Fruit fly (Drosophila melanogaster) whole organism, pupa: ENCODE data around the gene Datp.

Source experiments
- CG10348 ChIP-seq: fragments of 200-800 bp; sonication (Bioruptor generic); IDR thresholded peaks from 2 replicates; pipeline ENCODE4 v1.3.6; 2022; ENCODE audit warnings: missing biosample characterization, missing genetic modification characterization
- CG12605 ChIP-seq: fragments of 200-800 bp; sonication (Bioruptor generic); IDR thresholded peaks from 2 replicates; pipeline ENCODE4 v1.3.6; 2022; ENCODE audit warnings: missing biosample characterization, missing genetic modification characterization
- CG13204 ChIP-seq: fragments of 200-800 bp; sonication (Bioruptor generic); optimal IDR thresholded peaks from 2 replicates; lab custom pipeline; 2018; ENCODE audit warnings: missing biosample characterization, mild to moderate bottlenecking, missing genetic modification characterization, moderate library complexity
- CG14655 ChIP-seq: fragments of 200-800 bp; sonication (Bioruptor generic); optimal IDR thresholded peaks from 3 replicates; lab custom pipeline; 2017; ENCODE audit warnings: mild to moderate bottlenecking, missing biosample characterization, missing genetic modification reagents, missing genetic modification characterization
- CG15710 ChIP-seq: fragments of 200-800 bp; sonication (Bioruptor generic); optimal IDR thresholded peaks from 2 replicates; lab custom pipeline; 2018; ENCODE audit warnings: missing biosample characterization, mild to moderate bottlenecking, missing genetic modification characterization, moderate library complexity
- CG17806 ChIP-seq: fragments of 200-800 bp; sonication (Bioruptor generic); optimal IDR thresholded peaks from 2 replicates; lab custom pipeline; 2018; ENCODE audit warnings: missing biosample characterization, mild to moderate bottlenecking, missing genetic modification characterization, moderate library complexity
- CG32121 ChIP-seq: fragments of 200-800 bp; sonication (Bioruptor generic); IDR thresholded peaks from 2 replicates; pipeline ENCODE4 v1.3.6; 2022; ENCODE audit warnings: missing biosample characterization, missing genetic modification characterization
- CG34367 ChIP-seq: fragments of 200-800 bp; sonication (Bioruptor generic); optimal IDR thresholded peaks from 2 replicates; lab custom pipeline; 2018; ENCODE audit warnings: missing biosample characterization, mild to moderate bottlenecking, missing genetic modification characterization
- CG4496 ChIP-seq: fragments of 200-800 bp; sonication (Bioruptor generic); IDR thresholded peaks from 3 replicates; pipeline ENCODE4 v1.3.6; 2022; ENCODE audit warnings: missing biosample characterization, missing genetic modification characterization
- CG8159 ChIP-seq: fragments of 200-800 bp; sonication (Bioruptor generic); optimal IDR thresholded peaks from 3 replicates; lab custom pipeline; 2018; ENCODE audit warnings: missing biosample characterization, mild to moderate bottlenecking, missing genetic modification characterization, moderate library complexity
- CG8301 ChIP-seq: fragments of 200-800 bp; sonication (Bioruptor generic); optimal IDR thresholded peaks from 2 replicates; lab custom pipeline; 2018; ENCODE audit warnings: missing biosample characterization, mild to moderate bottlenecking, missing genetic modification characterization
- CG9948 ChIP-seq: fragments of 200-800 bp; sonication (Bioruptor generic); optimal IDR thresholded peaks from 2 replicates; lab custom pipeline; 2018; ENCODE audit warnings: missing biosample characterization, mild to moderate bottlenecking, missing genetic modification characterization, moderate library complexity
- D1 ChIP-seq: fragments of 200-800 bp; sonication (Bioruptor generic); optimal IDR thresholded peaks from 2 replicates; lab custom pipeline; 2018; ENCODE audit warnings: missing biosample characterization, mild to moderate bottlenecking, missing genetic modification characterization, moderate library complexity
- EcR ChIP-seq: fragments of 200-800 bp; sonication (Bioruptor generic); optimal IDR thresholded peaks from 3 replicates; lab custom pipeline; 2019; ENCODE audit warnings: missing biosample characterization, missing genetic modification characterization, mild to moderate bottlenecking, moderate library complexity, missing genetic modification reagents
- Ets98B ChIP-seq: fragments of 200-800 bp; sonication (Bioruptor generic); IDR thresholded peaks from 2 replicates; pipeline ENCODE4 v1.3.6; 2022; ENCODE audit warnings: missing biosample characterization, missing genetic modification characterization
- Pif1A ChIP-seq: fragments of 200-800 bp; sonication (Bioruptor generic); optimal IDR thresholded peaks from 3 replicates; lab custom pipeline; 2016; ENCODE audit warnings: missing biosample characterization, missing genetic modification characterization
- Pif1B ChIP-seq: fragments of 200-800 bp; sonication (Bioruptor generic); optimal IDR thresholded peaks from 3 replicates; lab custom pipeline; 2016; ENCODE audit warnings: missing biosample characterization, missing genetic modification characterization
- Snoo ChIP-seq: fragments of 200-800 bp; sonication (Bioruptor generic); optimal IDR thresholded peaks from 3 replicates; lab custom pipeline; 2017; ENCODE audit warnings: missing biosample characterization, mild to moderate bottlenecking, missing genetic modification characterization, inconsistent platforms
- fd96Ca ChIP-seq: fragments of 200-800 bp; sonication (Bioruptor generic); IDR thresholded peaks from 3 replicates; pipeline ENCODE4 v1.3.6; 2022; ENCODE audit warnings: missing biosample characterization, missing genetic modification characterization
- gl ChIP-seq: fragments of 200-800 bp; sonication (Bioruptor generic); optimal IDR thresholded peaks from 2 replicates; lab custom pipeline; 2018; ENCODE audit warnings: missing biosample characterization, mild to moderate bottlenecking, missing genetic modification characterization
- rn ChIP-seq: fragments of 200-800 bp; sonication (Bioruptor generic); IDR thresholded peaks from 2 replicates; pipeline ENCODE4 v1.3.6; 2022; ENCODE audit warnings: missing biosample characterization, missing genetic modification characterization

Datp gene

DNA sequence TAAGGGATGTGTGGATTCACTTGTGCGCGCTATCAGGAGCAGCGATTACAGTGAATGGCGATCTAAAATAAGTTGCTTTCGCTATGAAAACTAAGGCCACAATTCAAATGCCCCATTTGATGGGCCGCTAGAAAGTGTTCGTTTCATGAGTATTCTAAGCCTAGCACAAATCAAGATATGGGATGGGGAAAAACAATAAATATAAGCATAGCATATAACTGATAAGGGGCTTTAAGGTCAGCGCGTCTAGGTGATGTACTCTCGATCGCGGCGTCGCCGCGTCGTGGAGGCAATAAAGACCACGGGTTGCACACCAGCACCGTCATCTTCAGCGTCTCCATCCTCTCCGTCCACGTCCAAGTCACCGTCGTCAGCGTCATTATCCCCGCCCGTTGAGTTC, 22.2 kb upstream of the Datp start:
- TF ChIP-seq CG12605 (no peak), CG4496 (no peak), EcR (GFP tag; lab: Kevin White, UChicago) (peak; percentile 47)

DNA sequence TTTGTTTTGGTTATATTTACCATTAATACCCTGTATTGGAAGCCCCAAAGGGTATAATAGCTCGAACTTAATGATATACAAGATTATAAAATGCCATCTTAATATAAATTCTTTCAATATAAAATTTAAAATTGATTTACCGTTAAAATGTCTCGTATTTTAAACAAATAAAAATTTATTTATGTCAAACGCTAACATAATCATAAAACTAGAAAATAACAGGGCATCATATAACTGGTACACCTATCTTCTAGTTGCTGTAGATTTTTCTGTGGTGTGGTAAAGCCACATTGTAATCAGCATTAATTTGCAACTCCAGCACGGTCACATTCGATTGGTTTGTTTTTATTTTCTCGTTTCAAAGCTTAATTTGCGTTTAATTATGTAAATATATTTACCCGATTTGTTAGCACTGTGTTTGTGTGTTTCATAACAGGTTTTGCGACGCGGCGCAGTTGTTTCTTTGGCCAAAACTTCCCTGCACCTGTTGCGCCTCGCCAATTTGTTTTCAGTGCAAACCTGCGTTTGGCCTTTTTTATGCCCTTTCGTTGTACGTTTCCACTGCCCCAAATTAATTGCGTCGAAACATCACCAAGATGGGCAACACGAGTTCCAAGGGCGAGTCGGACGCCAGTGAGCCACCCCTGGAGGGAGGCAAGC, 18.5 kb upstream of the Datp start, which contains the start of the genes CG4658 and CG5846:
Gene CG4658 (plus strand): TSS at position 140 of the 660 bp plus-strand sequence.
Gene CG5846 (minus strand): TSS at position 245 of the 660 bp plus-strand sequence.
- TF ChIP-seq CG15710 (tag; lab: Kevin White, UChicago) (peak; percentile 90), CG32121 (GFP tag; lab: Robert Waterston, UW) (peak; percentile 94), rn (GFP tag; lab: Robert Waterston, UW) (peak; percentile 91), CG9948 (tag; lab: Kevin White, UChicago) (peak; percentile 94), EcR (GFP tag; lab: Kevin White, UChicago) (peak; percentile 32), CG8301 (tag; lab: Kevin White, UChicago) (peak; percentile 90), CG17806 (tag; lab: Kevin White, UChicago) (peak; percentile 95), Snoo (tag; lab: Kevin White, UChicago) (peak; percentile 87), CG8159 (tag; lab: Kevin White, UChicago) (peak; percentile 95), CG34367 (tag; lab: Kevin White, UChicago) (peak; percentile 89), gl (peak; percentile 63), CG14655 (GFP tag; lab: Kevin White, UChicago) (no peak), fd96Ca (no peak), Pif1B (GFP tag; lab: Kevin White, UChicago) (no peak), Pif1A (GFP tag; lab: Kevin White, UChicago) (no peak), CG13204 (GFP tag; lab: Kevin White, UChicago) (no peak), Ets98B (peak; percentile 89), CG12605 (peak; percentile 91), CG10348 (0 out of 2 replicates have a peak, but pooled peaks have one; percentile 35), D1 (tag; lab: Kevin White, UChicago) (no peak), CG4496 (peak; percentile 94)

DNA sequence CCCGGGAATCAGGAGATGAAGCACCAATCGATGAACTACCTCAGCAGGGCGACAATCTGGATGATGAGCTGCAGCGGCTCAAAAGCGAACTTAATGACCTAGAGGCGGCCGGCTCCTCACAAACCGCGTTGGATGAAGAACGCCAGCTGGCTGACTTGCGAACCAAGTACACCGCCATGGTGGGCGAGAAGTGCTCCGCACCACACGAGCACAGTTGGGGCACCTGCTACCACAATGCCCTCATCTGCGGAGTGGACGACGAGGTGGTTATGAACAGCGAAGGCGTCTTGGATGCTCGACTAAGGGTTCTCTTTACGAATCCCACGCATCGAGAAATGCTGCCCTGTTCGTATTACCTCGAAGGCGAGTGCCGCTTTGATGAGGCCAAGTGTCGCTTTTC, 16.1 kb upstream of the Datp start:
- no peak for TF ChIP-seq CG13204 (GFP tag; lab: Kevin White, UChicago)
- no peak for TF ChIP-seq CG15710 (tag; lab: Kevin White, UChicago)
- no peak for TF ChIP-seq CG4496
- no peak for TF ChIP-seq CG34367 (tag; lab: Kevin White, UChicago)
- no peak for TF ChIP-seq CG17806 (tag; lab: Kevin White, UChicago)
- no peak for TF ChIP-seq fd96Ca
- TF ChIP-seq Pif1B (GFP tag; lab: Kevin White, UChicago), result no peak
- no peak for TF ChIP-seq CG9948 (tag; lab: Kevin White, UChicago)
- TF ChIP-seq EcR (GFP tag; lab: Kevin White, UChicago), result no peak
- TF ChIP-seq CG14655 (GFP tag; lab: Kevin White, UChicago), result no peak
- TF ChIP-seq CG12605, result no peak

DNA sequence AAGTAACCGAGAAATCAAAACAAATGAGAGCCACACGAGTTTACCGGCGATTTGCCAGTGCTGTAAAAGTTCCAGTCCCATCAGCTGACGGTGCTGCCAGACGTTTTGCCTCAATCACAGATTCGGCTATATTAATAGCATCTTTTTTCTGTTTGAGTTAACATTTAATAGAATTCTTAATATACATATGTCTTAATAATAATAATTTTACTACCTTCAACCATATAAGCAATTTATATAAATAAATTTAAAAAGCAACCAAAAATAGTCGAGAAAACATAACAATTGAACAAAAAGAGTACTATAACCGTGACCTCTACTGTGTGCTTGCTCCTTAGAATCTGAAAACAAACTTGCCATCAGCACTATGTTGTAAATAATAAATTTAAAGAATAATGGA, 15.5 kb upstream of the Datp start, which contains the start of the genes CG13126 and CG4709:
Gene CG13126 (minus strand): TSS at position 63 of the 400 bp plus-strand sequence.
Gene CG4709 (plus strand): TSS at position 207 of the 400 bp plus-strand sequence.
- TF ChIP-seq CG9948 (tag; lab: Kevin White, UChicago) (peak; percentile 93), EcR (GFP tag; lab: Kevin White, UChicago) (peak; percentile 19), CG10348 (no peak), CG17806 (tag; lab: Kevin White, UChicago) (peak; percentile 96), Ets98B (peak; percentile 90), CG32121 (GFP tag; lab: Robert Waterston, UW) (peak; percentile 89), Snoo (tag; lab: Kevin White, UChicago) (peak; percentile 86), CG14655 (GFP tag; lab: Kevin White, UChicago) (peak; percentile 94), CG13204 (GFP tag; lab: Kevin White, UChicago) (peak; percentile 56), fd96Ca (peak; percentile 71), CG15710 (tag; lab: Kevin White, UChicago) (peak; percentile 89), CG34367 (tag; lab: Kevin White, UChicago) (peak; percentile 74), CG8301 (tag; lab: Kevin White, UChicago) (peak; percentile 92), rn (GFP tag; lab: Robert Waterston, UW) (peak; percentile 59; the same call in 1 of the 2 replicates), CG12605 (peak; percentile 95), CG8159 (tag; lab: Kevin White, UChicago) (peak; percentile 97), D1 (tag; lab: Kevin White, UChicago) (no peak), Pif1A (GFP tag; lab: Kevin White, UChicago) (peak; percentile 81), CG4496 (peak; percentile 87), Pif1B (GFP tag; lab: Kevin White, UChicago) (peak; percentile 89), gl (peak; percentile 80)

DNA sequence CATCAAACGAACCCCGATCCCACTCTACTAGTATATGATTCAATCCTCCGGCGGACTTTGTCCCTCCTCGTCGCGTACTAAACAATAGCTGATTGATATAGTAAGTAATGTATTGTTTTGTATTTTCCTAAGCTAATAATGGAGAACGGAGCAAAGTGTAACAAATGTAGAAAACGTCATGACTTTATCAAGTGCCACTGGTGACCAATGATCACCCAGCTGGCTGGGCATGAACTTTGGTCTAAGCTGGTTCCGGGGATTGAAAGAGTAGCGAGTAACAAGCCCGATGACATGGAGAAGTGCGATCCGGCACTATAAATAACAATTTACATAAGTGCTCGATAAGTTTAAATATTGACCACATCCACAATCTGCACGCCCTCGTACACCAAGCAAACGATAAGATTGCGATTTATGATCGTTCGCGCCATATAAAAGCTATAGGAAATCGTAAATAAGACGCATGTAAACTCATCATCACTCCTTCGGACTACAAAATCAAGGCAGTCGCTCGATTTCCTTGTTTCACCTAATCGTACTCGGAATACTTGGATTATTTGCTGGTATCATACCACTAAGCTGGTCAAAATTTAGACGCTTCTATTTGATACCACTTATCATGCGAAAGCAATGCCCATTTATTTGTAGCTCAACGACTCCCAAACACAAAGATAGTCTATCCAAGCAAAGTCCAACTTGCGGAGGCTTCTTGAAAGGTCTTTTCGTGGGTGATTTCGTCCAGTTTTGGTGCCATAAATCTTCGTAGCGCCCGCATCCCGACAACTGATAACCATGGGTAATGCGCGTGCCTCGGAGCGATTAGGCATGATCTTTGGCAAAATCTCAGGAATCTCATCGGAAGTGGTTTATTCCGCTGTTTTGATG, 10.8 kb upstream of the Datp start:
- TF ChIP-seq Pif1A (GFP tag; lab: Kevin White, UChicago) (peak; percentile 2), CG14655 (GFP tag; lab: Kevin White, UChicago) (peak; percentile 31), CG13204 (GFP tag; lab: Kevin White, UChicago) (peak; percentile 25), CG8301 (tag; lab: Kevin White, UChicago) (peak; percentile 23), fd96Ca (no peak), Pif1B (GFP tag; lab: Kevin White, UChicago) (peak; percentile 17), CG15710 (tag; lab: Kevin White, UChicago) (no peak), CG12605 (peak; percentile 47; the same call in 1 of the 2 replicates)
